Worm (Caenorhabditis elegans) whole organism, L2 larva: ENCODE measurements around the gene srw-113.

ENCODE experiments used
- C34F6.9 ChIP-seq: fragments of 150-350 bp; optimal IDR thresholded peaks from 2 replicates; lab custom pipeline; 2014; ENCODE audit warnings: missing biosample characterization, missing genetic modification characterization
- F13H6.1 ChIP-seq: sonication (generic microtip); optimal IDR thresholded peaks from 2 replicates; lab custom pipeline; 2016; ENCODE audit warnings: missing genetic modification characterization, missing compliant biosample characterization
- R02D3.7 ChIP-seq: fragments of 150-350 bp; optimal IDR thresholded peaks from 2 replicates; lab custom pipeline; 2014; ENCODE audit warnings: missing biosample characterization, missing genetic modification characterization
- Y55F3AM.14 ChIP-seq: fragments of 200-800 bp; sonication (Bioruptor generic); optimal IDR thresholded peaks from 2 replicates; lab custom pipeline; 2018; ENCODE audit warnings: mild to moderate bottlenecking, missing genetic modification characterization, missing compliant biosample characterization
- ZK546.5 ChIP-seq: sonication (generic microtip); optimal IDR thresholded peaks from 2 replicates; lab custom pipeline; 2017; ENCODE audit warnings: missing biosample characterization, missing genetic modification characterization
- aly-2 ChIP-seq: fragments of 150-350 bp; optimal IDR thresholded peaks from 2 replicates; lab custom pipeline; 2014; ENCODE audit warnings: missing biosample characterization, missing genetic modification characterization
- ama-1 ChIP-seq: fragments of 150-350 bp; optimal IDR thresholded peaks from 2 replicates; lab custom pipeline; 2018; ENCODE audit warnings: inconsistent platforms
- blmp-1 ChIP-seq: sonication (generic microtip); optimal IDR thresholded peaks from 2 replicates; lab custom pipeline; 2017; ENCODE audit warnings: missing genetic modification characterization, mild to moderate bottlenecking, missing compliant biosample characterization, antibody characterized with exemption, moderate library complexity; ENCODE audit not compliant: insufficient read depth
- ceh-16 ChIP-seq: fragments of 150-350 bp; optimal IDR thresholded peaks from 2 replicates; lab custom pipeline; 2014; ENCODE audit warnings: missing biosample characterization, missing genetic modification characterization
- crh-2 ChIP-seq: sonication (generic microtip); optimal IDR thresholded peaks from 2 replicates; lab custom pipeline; 2017; ENCODE audit warnings: missing biosample characterization, missing genetic modification characterization
- dmd-4 ChIP-seq: sonication (generic microtip); optimal IDR thresholded peaks from 2 replicates; lab custom pipeline; 2017; ENCODE audit warnings: missing biosample characterization, missing genetic modification characterization
- egl-27 ChIP-seq: sonication (generic microtip); optimal IDR thresholded peaks from 3 replicates; lab custom pipeline; 2017; ENCODE audit warnings: missing biosample characterization, missing genetic modification reagents, missing genetic modification characterization
- elt-1 ChIP-seq: fragments of 150-350 bp; optimal IDR thresholded peaks from 2 replicates; lab custom pipeline; 2014; ENCODE audit warnings: missing biosample characterization, missing genetic modification characterization
- elt-3 ChIP-seq: sonication (generic microtip); optimal IDR thresholded peaks from 2 replicates; lab custom pipeline; 2017; ENCODE audit warnings: missing biosample characterization, missing genetic modification characterization
- fos-1 ChIP-seq: fragments of 150-350 bp; optimal IDR thresholded peaks from 2 replicates; lab custom pipeline; 2014; ENCODE audit warnings: missing biosample characterization, missing genetic modification characterization
- gmeb-1 ChIP-seq: fragments of 150-350 bp; optimal IDR thresholded peaks from 2 replicates; lab custom pipeline; 2014; ENCODE audit warnings: missing biosample characterization, missing genetic modification characterization
- lin-13 ChIP-seq: fragments of 150-350 bp; optimal IDR thresholded peaks from 2 replicates; lab custom pipeline; 2014; ENCODE audit warnings: missing biosample characterization, missing genetic modification reagents, missing genetic modification characterization
- lin-39 ChIP-seq: fragments of 150-350 bp; optimal IDR thresholded peaks from 2 replicates; lab custom pipeline; 2014; ENCODE audit warnings: missing biosample characterization, missing genetic modification reagents, missing genetic modification characterization
- lsy-2 ChIP-seq, 2 experiments: fragments of 150-350 bp in 1 of 2; sonication (generic microtip) in 1 of 2; optimal IDR thresholded peaks; 2 replicates each; lab custom pipeline; 2014 to 2017; ENCODE audit warnings: missing biosample characterization in 2 of 2, missing genetic modification characterization in 2 of 2
- mbf-1 ChIP-seq: sonication (generic microtip); optimal IDR thresholded peaks from 2 replicates; lab custom pipeline; 2017; ENCODE audit warnings: missing biosample characterization, missing genetic modification characterization
- mdl-1 ChIP-seq, 2 experiments: fragments of 150-350 bp in 1 of 2; sonication (generic microtip) in 1 of 2; optimal IDR thresholded peaks; 2 replicates each; lab custom pipeline; 2017; ENCODE audit warnings: missing biosample characterization in 2 of 2, missing genetic modification characterization in 2 of 2
- nhr-10 ChIP-seq: sonication (generic microtip); optimal IDR thresholded peaks from 2 replicates; lab custom pipeline; 2017; ENCODE audit warnings: missing biosample characterization, missing genetic modification characterization
- nhr-11 ChIP-seq: fragments of 150-350 bp; optimal IDR thresholded peaks from 2 replicates; lab custom pipeline; 2014; ENCODE audit warnings: missing biosample characterization, missing genetic modification characterization
- nhr-237 ChIP-seq: fragments of 150-350 bp; optimal IDR thresholded peaks from 2 replicates; lab custom pipeline; 2014; ENCODE audit warnings: missing biosample characterization, missing genetic modification characterization
- nhr-25 ChIP-seq: fragments of 150-350 bp; sonication (generic microtip); optimal IDR thresholded peaks from 3 replicates; lab custom pipeline; 2014; ENCODE audit warnings: missing biosample characterization, missing genetic modification characterization
- nhr-6 ChIP-seq: fragments of 150-350 bp; optimal IDR thresholded peaks from 2 replicates; lab custom pipeline; 2014; ENCODE audit warnings: missing biosample characterization, missing genetic modification characterization
- peb-1 ChIP-seq: fragments of 150-350 bp; optimal IDR thresholded peaks from 2 replicates; lab custom pipeline; 2014; ENCODE audit warnings: missing biosample characterization, missing genetic modification characterization
- sem-4 ChIP-seq: fragments of 150-350 bp; optimal IDR thresholded peaks from 2 replicates; lab custom pipeline; 2014; ENCODE audit warnings: missing biosample characterization, missing genetic modification reagents, missing genetic modification characterization
- skn-1 ChIP-seq: sonication (generic microtip); optimal IDR thresholded peaks from 2 replicates; lab custom pipeline; 2017; ENCODE audit warnings: missing biosample characterization, missing genetic modification characterization
- sma-9 ChIP-seq, 2 experiments: fragments of 150-350 bp in 1 of 2; sonication (generic microtip) in 1 of 2; optimal IDR thresholded peaks; 2 replicates each; lab custom pipeline; 2014 to 2016; ENCODE audit warnings: missing genetic modification characterization in 2 of 2, mild to moderate bottlenecking in 1 of 2, missing biosample characterization in 1 of 2, missing compliant biosample characterization in 1 of 2, missing genetic modification reagents in 1 of 2, moderate library complexity in 1 of 2
- snpc-4 ChIP-seq: fragments of 150-350 bp; optimal IDR thresholded peaks from 2 replicates; lab custom pipeline; 2014; ENCODE audit warnings: missing biosample characterization, missing genetic modification characterization
- unc-39 ChIP-seq: fragments of 150-350 bp; optimal IDR thresholded peaks from 2 replicates; lab custom pipeline; 2014; ENCODE audit warnings: missing biosample characterization, missing genetic modification characterization
- unc-55 ChIP-seq: fragments of 150-350 bp; sonication (generic microtip); optimal IDR thresholded peaks from 3 replicates; lab custom pipeline; 2014; ENCODE audit warnings: missing biosample characterization, missing genetic modification reagents, missing genetic modification characterization
- unc-62 ChIP-seq: fragments of 150-350 bp; optimal IDR thresholded peaks from 2 replicates; lab custom pipeline; 2014; ENCODE audit warnings: missing biosample characterization, missing genetic modification reagents, missing genetic modification characterization
- zag-1 ChIP-seq: fragments of 150-350 bp; optimal IDR thresholded peaks from 2 replicates; lab custom pipeline; 2014; ENCODE audit warnings: missing biosample characterization, missing genetic modification characterization
- ztf-11 ChIP-seq: sonication (generic microtip); optimal IDR thresholded peaks from 2 replicates; lab custom pipeline; 2017; ENCODE audit warnings: missing biosample characterization, missing genetic modification characterization
- ztf-4 ChIP-seq: fragments of 150-350 bp; optimal IDR thresholded peaks from 2 replicates; lab custom pipeline; 2014; ENCODE audit warnings: missing biosample characterization, missing genetic modification characterization

Gene srw-113

DNA sequence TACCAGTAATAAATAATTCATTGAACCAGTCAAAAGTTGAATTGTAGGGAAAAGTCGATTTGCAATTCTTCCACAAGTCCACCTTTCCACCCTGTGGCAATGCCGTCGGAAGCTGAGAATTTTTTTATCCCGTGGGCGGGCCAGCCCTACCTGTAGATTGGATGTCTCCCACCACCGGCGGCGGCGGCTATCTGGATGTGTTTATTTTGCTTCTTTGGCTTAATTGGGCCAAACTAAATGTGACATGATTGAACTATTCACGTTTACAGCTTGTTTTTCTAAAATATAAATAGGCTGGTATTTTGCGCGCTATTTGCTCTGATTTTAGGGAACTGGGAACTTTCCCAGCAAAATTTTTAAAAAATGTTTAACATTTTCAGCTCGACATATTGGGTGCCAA lies 11.5 kb downstream of the srw-113 start, which contains the start of gene wrt-8:
Gene wrt-8 (minus strand): TSS at position 101 of the 400 bp plus-strand sequence.
- no peak for TF ChIP-seq ama-1 (lab: Kevin White, UChicago)
- no peak for TF ChIP-seq lsy-2 (tag; optimal IDR thresholded peaks at IDR 0.05; lab: Kevin White, UChicago)
- TF ChIP-seq unc-39 (tag; lab: Kevin White, UChicago), result no peak
- no peak for TF ChIP-seq ztf-11 (tag; lab: Kevin White, UChicago)
- TF ChIP-seq ztf-4 (tag; lab: Kevin White, UChicago), result no peak
- TF ChIP-seq elt-3 (tag; lab: Kevin White, UChicago), result no peak
- no peak for TF ChIP-seq nhr-10 (tag; lab: Kevin White, UChicago)
- TF ChIP-seq unc-55 (GFP tag; lab: Kevin White, UChicago), result no peak
- TF ChIP-seq Y55F3AM.14 (GFP tag; lab: Kevin White, UChicago), result no peak
- TF ChIP-seq ceh-16 (tag; lab: Kevin White, UChicago), result no peak
- TF ChIP-seq, all 48 proteins: peak for 0

DNA sequence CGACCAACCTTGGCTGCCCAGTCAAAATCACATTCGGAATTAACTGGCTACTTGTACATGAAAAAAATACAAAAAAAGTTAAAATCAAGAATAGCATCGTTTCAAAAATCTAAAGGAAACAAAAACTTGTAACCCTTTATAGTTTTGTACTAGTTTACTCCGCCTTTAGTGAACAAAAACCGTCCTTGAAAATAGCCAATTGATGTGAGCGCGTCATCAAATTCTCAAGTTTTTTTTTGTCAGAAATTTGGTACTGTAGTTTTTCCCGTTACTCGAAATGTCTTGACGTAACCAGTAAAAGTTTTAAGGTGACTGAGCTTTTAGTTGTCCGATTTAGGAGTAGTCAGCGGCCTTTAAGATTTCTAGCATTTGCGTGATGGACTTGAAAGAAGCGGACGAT lies 14.3 kb downstream of the srw-113 start, which contains the start of gene C29F3.3:
Gene C29F3.3 (minus strand): TSS at position 101 of the 400 bp plus-strand sequence.
- TF ChIP-seq ama-1 (lab: Kevin White, UChicago) (no peak), nhr-11 (tag; lab: Kevin White, UChicago) (no peak), peb-1 (tag; lab: Kevin White, UChicago) (no peak), sem-4 (no peak), egl-27 (tag; lab: Kevin White, UChicago) (no peak), C34F6.9 (tag; lab: Kevin White, UChicago) (no peak), Y55F3AM.14 (GFP tag; lab: Kevin White, UChicago) (no peak), dmd-4 (tag; lab: Kevin White, UChicago) (no peak), F13H6.1 (tag; lab: Kevin White, UChicago) (no peak), fos-1 (tag; lab: Kevin White, UChicago) (no peak), lin-39 (no peak), ztf-11 (tag; lab: Kevin White, UChicago) (no peak), elt-3 (tag; lab: Kevin White, UChicago) (no peak), zag-1 (no peak)

ce11 chrV:15349044-15349443 lies 16.1 kb downstream of the srw-113 start, which contains the start of gene clec-230:
clec-230 (minus strand) TSS chrV:15349144.
- TF ChIP-seq unc-62 (GFP tag; lab: Kevin White, UChicago) (no peak), C34F6.9 (tag; lab: Kevin White, UChicago) (no peak), unc-39 (tag; lab: Kevin White, UChicago) (no peak)

DNA sequence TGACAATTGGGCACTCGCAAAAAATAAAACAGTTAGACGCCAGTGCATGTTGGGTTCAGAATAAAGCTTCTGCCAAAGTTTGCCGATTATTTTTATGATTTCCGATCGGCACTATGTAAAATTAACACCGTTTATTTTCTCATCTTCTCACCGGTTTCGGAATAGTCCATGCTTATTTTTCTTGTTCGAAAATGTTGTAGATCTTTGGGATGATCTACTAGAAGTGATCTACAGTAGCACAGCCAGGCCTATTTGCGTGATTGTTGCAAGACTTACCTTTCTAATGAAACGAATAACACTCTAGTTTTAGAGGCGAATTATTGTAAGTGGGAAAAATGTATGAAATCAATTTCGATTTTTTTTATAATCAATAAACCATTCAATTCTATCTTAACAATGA lies 17.7 kb downstream of the srw-113 start, which contains the start of gene clec-231:
Gene clec-231 (minus strand): TSS at position 101 of the 400 bp plus-strand sequence.
- TF ChIP-seq sem-4 (no peak), F13H6.1 (tag; lab: Kevin White, UChicago) (no peak), peb-1 (tag; lab: Kevin White, UChicago) (no peak), ZK546.5 (tag; lab: Kevin White, UChicago) (no peak), nhr-237 (tag; lab: Kevin White, UChicago) (no peak), mbf-1 (tag; lab: Kevin White, UChicago) (no peak), gmeb-1 (tag; lab: Kevin White, UChicago) (no peak), nhr-11 (tag; lab: Kevin White, UChicago) (no peak), elt-1 (tag; lab: Kevin White, UChicago) (no peak), nhr-6 (tag; lab: Kevin White, UChicago) (no peak), R02D3.7 (no peak), ama-1 (lab: Kevin White, UChicago) (no peak), nhr-25 (tag; lab: Kevin White, UChicago) (no peak), snpc-4 (tag; lab: Kevin White, UChicago) (no peak), crh-2 (no peak), mdl-1 (tag; optimal IDR thresholded peaks at IDR 0.05; lab: Kevin White, UChicago) (no peak), nhr-10 (tag; lab: Kevin White, UChicago) (no peak), lin-39 (no peak), blmp-1 (tag; lab: Kevin White, UChicago) (no peak)

ce11 chrV:15352376-15352775 lies 19.4 kb downstream of the srw-113 start, which contains the start of gene srx-58:
srx-58 (plus strand) TSS chrV:15352676.
- TF ChIP-seq R02D3.7 (no peak), nhr-11 (tag; lab: Kevin White, UChicago) (no peak), mbf-1 (tag; lab: Kevin White, UChicago) (no peak), ama-1 (lab: Kevin White, UChicago) (no peak), unc-55 (GFP tag; lab: Kevin White, UChicago) (no peak), nhr-25 (tag; lab: Kevin White, UChicago) (no peak), aly-2 (tag; lab: Kevin White, UChicago) (no peak), skn-1 (tag; lab: Kevin White, UChicago) (no peak), crh-2 (no peak), Y55F3AM.14 (GFP tag; lab: Kevin White, UChicago) (no peak), nhr-237 (tag; lab: Kevin White, UChicago) (no peak), lin-13 (no peak), sma-9 (GFP tag; optimal IDR thresholded peaks at IDR 0.05; lab: Kevin White, UChicago) (no peak), sma-9 (tag; optimal IDR thresholded peaks at IDR 0.05; lab: Kevin White, UChicago) (no peak)
